Fruit fly (Drosophila melanogaster) whole organism, embryonic: Measurements from ENCODE around the gene CG7342.

ENCODE experiments used
- Abd-B ChIP-seq: fragments of 200-800 bp; sonication (Bioruptor generic); optimal IDR thresholded peaks from 2 replicates; lab custom pipeline; 2018; ENCODE audit warnings: missing biosample characterization, mild to moderate bottlenecking, missing genetic modification characterization, moderate library complexity
- B-H2 ChIP-seq: fragments of 200-800 bp; sonication (Bioruptor generic); optimal IDR thresholded peaks from 2 replicates; lab custom pipeline; 2018; ENCODE audit warnings: missing biosample characterization, mild to moderate bottlenecking, missing genetic modification characterization
- CG11247 ChIP-seq: fragments of 200-800 bp; sonication (Bioruptor generic); IDR thresholded peaks from 2 replicates; pipeline ENCODE4 v1.3.6; 2022; ENCODE audit warnings: missing biosample characterization, missing genetic modification characterization
- CG11504 ChIP-seq: fragments of 200-800 bp; sonication (Bioruptor generic); optimal IDR thresholded peaks from 3 replicates; lab custom pipeline; 2019; ENCODE audit warnings: missing biosample characterization, mild to moderate bottlenecking, missing genetic modification characterization, moderate library complexity
- CG12219 ChIP-seq: fragments of 200-800 bp; sonication (Bioruptor generic); optimal IDR thresholded peaks from 3 replicates; lab custom pipeline; 2018; ENCODE audit warnings: missing biosample characterization, mild to moderate bottlenecking, missing genetic modification characterization
- CG1233 ChIP-seq: fragments of 200-800 bp; sonication (Bioruptor generic); optimal IDR thresholded peaks from 4 replicates; lab custom pipeline; 2018; ENCODE audit warnings: missing biosample characterization, mild to moderate bottlenecking, missing genetic modification characterization
- CG12659 ChIP-seq: fragments of 200-800 bp; sonication (Bioruptor generic); optimal IDR thresholded peaks from 3 replicates; lab custom pipeline; 2017; ENCODE audit warnings: mild to moderate bottlenecking, missing biosample characterization, missing genetic modification reagents, missing genetic modification characterization
- CG13287 ChIP-seq: fragments of 200-800 bp; sonication (Bioruptor generic); IDR thresholded peaks from 2 replicates; pipeline ENCODE4 v1.3.6; 2022; ENCODE audit warnings: missing biosample characterization, missing genetic modification characterization; ENCODE audit not compliant: partially characterized antibody
- CG16815 ChIP-seq: fragments of 200-800 bp; sonication (Bioruptor generic); optimal IDR thresholded peaks from 3 replicates; lab custom pipeline; 2017; ENCODE audit warnings: missing biosample characterization, mild to moderate bottlenecking, missing genetic modification characterization
- CG2889 ChIP-seq: fragments of 200-800 bp; sonication (Bioruptor generic); IDR thresholded peaks from 3 replicates; pipeline ENCODE4 v1.3.6; 2022; ENCODE audit warnings: missing biosample characterization, missing genetic modification characterization
- CG30020 ChIP-seq: fragments of 200-800 bp; optimal IDR thresholded peaks from 2 replicates; lab custom pipeline; 2019; ENCODE audit warnings: missing biosample characterization, mild to moderate bottlenecking, missing genetic modification characterization, moderate library complexity
- CG30431 ChIP-seq: fragments of 200-800 bp; sonication (Bioruptor generic); optimal IDR thresholded peaks from 2 replicates; lab custom pipeline; 2017; ENCODE audit warnings: missing biosample characterization, missing genetic modification characterization
- CG34422 ChIP-seq: fragments of 200-800 bp; sonication (Bioruptor generic); IDR thresholded peaks from 3 replicates; pipeline ENCODE4 v1.3.6; 2022; ENCODE audit warnings: missing biosample characterization, missing genetic modification characterization
- CG5180 ChIP-seq: fragments of 200-800 bp; sonication (Bioruptor generic); optimal IDR thresholded peaks from 3 replicates; lab custom pipeline; 2017; ENCODE audit warnings: missing biosample characterization, missing genetic modification characterization, mild to moderate bottlenecking, moderate library complexity, missing genetic modification reagents
- CG8290 ChIP-seq, 3 experiments: fragments of 200-800 bp; sonication (Bioruptor generic); optimal IDR thresholded peaks; 2 replicates each; lab custom pipeline; 2016 to 2019; ENCODE audit warnings: missing biosample characterization in 3 of 3, missing genetic modification characterization in 3 of 3, mild to moderate bottlenecking in 2 of 3, moderate library complexity in 1 of 3
- CG8944 ChIP-seq: fragments of 200-800 bp; sonication (Bioruptor generic); optimal IDR thresholded peaks from 3 replicates; lab custom pipeline; 2016; ENCODE audit warnings: missing biosample characterization, missing genetic modification characterization
- Camta ChIP-seq: fragments of 200-800 bp; sonication (Bioruptor generic); optimal IDR thresholded peaks from 2 replicates; lab custom pipeline; 2016; ENCODE audit warnings: missing biosample characterization, missing genetic modification characterization
- CrebB ChIP-seq: fragments of 200-800 bp; sonication (Bioruptor generic); optimal IDR thresholded peaks from 3 replicates; lab custom pipeline; 2018; ENCODE audit warnings: missing biosample characterization, mild to moderate bottlenecking, missing genetic modification characterization
- D ChIP-seq, 2 experiments: fragments of 200-800 bp in 1 of 2; fragments of >200 bp in 1 of 2; sonication (Bioruptor generic) in 1 of 2; optimal IDR thresholded peaks; 2 replicates in 1 of 2; 3 replicates in 1 of 2; lab custom pipeline; 2017; ENCODE audit warnings: mild to moderate bottlenecking in 1 of 2, missing biosample characterization in 1 of 2, missing genetic modification characterization in 1 of 2, missing genetic modification reagents in 1 of 2
- Fer3 ChIP-seq: fragments of 200-800 bp; sonication (Bioruptor generic); optimal IDR thresholded peaks from 2 replicates; lab custom pipeline; 2018; ENCODE audit warnings: missing biosample characterization, mild to moderate bottlenecking, missing genetic modification characterization, moderate library complexity
- HLH54F ChIP-seq: fragments of 200-800 bp; sonication (Bioruptor generic); optimal IDR thresholded peaks from 3 replicates; lab custom pipeline; 2016; ENCODE audit warnings: missing biosample characterization, missing genetic modification characterization
- Lhr ChIP-seq: fragments of 200-800 bp; sonication (Bioruptor generic); optimal IDR thresholded peaks from 3 replicates; lab custom pipeline; 2017; ENCODE audit warnings: mild to moderate bottlenecking, missing biosample characterization, missing genetic modification reagents, missing genetic modification characterization
- Opbp ChIP-seq: fragments of 200-800 bp; sonication (Bioruptor generic); IDR thresholded peaks from 3 replicates; pipeline ENCODE4 v1.3.6; 2022; ENCODE audit warnings: missing biosample characterization, missing genetic modification characterization; ENCODE audit not compliant: partially characterized antibody
- Ravus ChIP-seq: fragments of 200-800 bp; sonication (Bioruptor generic); IDR thresholded peaks from 2 replicates; pipeline ENCODE4 v1.3.6; 2022; ENCODE audit warnings: missing biosample characterization, missing genetic modification characterization
- Scr ChIP-seq: fragments of 200-800 bp; sonication (Bioruptor generic); IDR thresholded peaks from 2 replicates; pipeline ENCODE4 v1.3.6; 2022; ENCODE audit warnings: missing biosample characterization, missing genetic modification characterization; ENCODE audit not compliant: partially characterized antibody
- YL-1 ChIP-seq: fragments of 200-800 bp; sonication (Bioruptor generic); optimal IDR thresholded peaks from 3 replicates; lab custom pipeline; 2017; ENCODE audit warnings: missing biosample characterization, mild to moderate bottlenecking, missing genetic modification characterization
- ara ChIP-seq: fragments of 200-800 bp; sonication (Bioruptor generic); IDR thresholded peaks from 2 replicates; pipeline ENCODE4 v1.3.6; 2022; ENCODE audit warnings: missing biosample characterization, missing genetic modification characterization
- bigmax ChIP-seq: fragments of 200-800 bp; sonication (Bioruptor generic); optimal IDR thresholded peaks from 2 replicates; lab custom pipeline; 2018; ENCODE audit warnings: missing biosample characterization, mild to moderate bottlenecking, missing genetic modification characterization
- crc ChIP-seq: fragments of 200-800 bp; sonication (Bioruptor generic); optimal IDR thresholded peaks from 2 replicates; lab custom pipeline; 2016; ENCODE audit warnings: missing biosample characterization, missing genetic modification characterization
- crol ChIP-seq: fragments of 200-800 bp; sonication (Bioruptor generic); IDR thresholded peaks from 2 replicates; pipeline ENCODE4 v1.3.6; 2022; ENCODE audit warnings: missing biosample characterization, missing genetic modification characterization
- dmrt11E ChIP-seq: fragments of 200-800 bp; sonication (Bioruptor generic); optimal IDR thresholded peaks from 3 replicates; lab custom pipeline; 2018; ENCODE audit warnings: missing biosample characterization, mild to moderate bottlenecking, missing genetic modification characterization, moderate library complexity
- emc ChIP-seq: fragments of 200-800 bp; sonication (Bioruptor generic); optimal IDR thresholded peaks from 2 replicates; lab custom pipeline; 2016; ENCODE audit warnings: missing biosample characterization, missing genetic modification characterization
- fd96Cb ChIP-seq: fragments of 200-800 bp; sonication (Bioruptor generic); optimal IDR thresholded peaks from 2 replicates; lab custom pipeline; 2018; ENCODE audit warnings: missing biosample characterization, mild to moderate bottlenecking, missing genetic modification characterization, moderate library complexity
- gcm ChIP-seq: fragments of 200-800 bp; sonication (Bioruptor generic); optimal IDR thresholded peaks from 2 replicates; lab custom pipeline; 2019; ENCODE audit warnings: missing biosample characterization, mild to moderate bottlenecking, missing genetic modification characterization, moderate library complexity
- hbn ChIP-seq: fragments of 200-800 bp; sonication (Bioruptor generic); IDR thresholded peaks from 2 replicates; pipeline ENCODE4 v1.3.6; 2022; ENCODE audit warnings: missing biosample characterization, missing genetic modification characterization; ENCODE audit not compliant: partially characterized antibody
- ken ChIP-seq: fragments of 200-800 bp; sonication (Bioruptor generic); IDR thresholded peaks from 3 replicates; pipeline ENCODE4 v1.3.6; 2022; ENCODE audit warnings: missing biosample characterization, missing genetic modification characterization
- knrl ChIP-seq: fragments of 200-800 bp; sonication (Bioruptor generic); IDR thresholded peaks from 3 replicates; pipeline ENCODE4 v1.3.6; 2022; ENCODE audit warnings: missing biosample characterization, missing genetic modification characterization; ENCODE audit not compliant: partially characterized antibody
- lbe ChIP-seq: fragments of 200-800 bp; sonication (Bioruptor generic); optimal IDR thresholded peaks from 2 replicates; lab custom pipeline; 2016; ENCODE audit warnings: missing biosample characterization, mild to moderate bottlenecking, missing genetic modification characterization
- pan ChIP-seq, 4 experiments: fragments of >200 bp in 3 of 4; fragments of 200-800 bp in 1 of 4; sonication (Bioruptor generic) in 1 of 4; optimal IDR thresholded peaks in 3 of 4; IDR thresholded peaks in 1 of 4; 2 replicates each; pipeline versions ENCODE4 v1.3.6 to Lab custom; 2017 to 2022; ENCODE audit warnings: missing biosample characterization in 2 of 4, missing genetic modification characterization in 2 of 4, mixed read lengths in 1 of 4
- phol ChIP-seq: fragments of 200-800 bp; sonication (Bioruptor generic); optimal IDR thresholded peaks from 3 replicates; lab custom pipeline; 2018; ENCODE audit warnings: missing biosample characterization, mild to moderate bottlenecking, missing genetic modification characterization, moderate library complexity
- prd ChIP-seq, 3 experiments: fragments of >200 bp in 2 of 3; fragments of 200-800 bp in 1 of 3; sonication (Bioruptor generic) in 1 of 3; optimal IDR thresholded peaks in 2 of 3; IDR thresholded peaks in 1 of 3; 2 replicates in 2 of 3; 3 replicates in 1 of 3; pipeline versions ENCODE4 v1.3.6 to Lab custom; 2017 to 2022; ENCODE audit warnings: missing biosample characterization in 1 of 3, missing genetic modification characterization in 1 of 3
- run ChIP-seq: fragments of 200-800 bp; sonication (Bioruptor generic); optimal IDR thresholded peaks from 3 replicates; lab custom pipeline; 2018; ENCODE audit warnings: missing biosample characterization, mild to moderate bottlenecking, missing genetic modification characterization
- slp2 ChIP-seq: fragments of 200-800 bp; sonication (Bioruptor generic); optimal IDR thresholded peaks from 2 replicates; lab custom pipeline; 2016; ENCODE audit warnings: missing biosample characterization, missing genetic modification characterization
- stc ChIP-seq: fragments of 200-800 bp; sonication (Bioruptor generic); IDR thresholded peaks from 2 replicates; pipeline ENCODE4 v1.3.6; 2022; ENCODE audit warnings: missing biosample characterization, missing genetic modification characterization
- sug ChIP-seq: fragments of 200-800 bp; optimal IDR thresholded peaks from 2 replicates; lab custom pipeline; 2019; ENCODE audit warnings: missing biosample characterization, mild to moderate bottlenecking, missing genetic modification characterization, moderate library complexity
- toy ChIP-seq: fragments of 200-800 bp; sonication (Bioruptor generic); IDR thresholded peaks from 2 replicates; pipeline ENCODE4 v1.3.6; 2022; ENCODE audit warnings: missing biosample characterization, missing genetic modification characterization
- unpg ChIP-seq: fragments of 200-800 bp; sonication (Bioruptor generic); optimal IDR thresholded peaks from 3 replicates; lab custom pipeline; 2018; ENCODE audit warnings: missing biosample characterization, mild to moderate bottlenecking, missing genetic modification characterization, moderate library complexity

Gene CG7342

dm6 chr3R:19642893-19643270 lies 39.7 kb downstream of the CG7342 start (continued):
- no peak for TF ChIP-seq run
- peak; percentile 80 for TF ChIP-seq CG13287 (GFP tag; lab: Robert Waterston, UW)
- TF ChIP-seq gcm (GFP tag; lab: Kevin White, UChicago), result no peak
- TF ChIP-seq fd96Cb (tag; lab: Kevin White, UChicago), result no peak
- TF ChIP-seq CG34422 (GFP tag; lab: Robert Waterston, UW), result 0 out of 3 replicates have a peak, but pooled peaks have one; percentile 7
- TF ChIP-seq Lhr (GFP tag; lab: Kevin White, UChicago), result peak; percentile 1
- peak; percentile 8 for TF ChIP-seq B-H2 (GFP tag; lab: Kevin White, UChicago)
- TF ChIP-seq Abd-B (GFP tag; lab: Kevin White, UChicago), result no peak
- TF ChIP-seq Opbp (GFP tag; lab: Robert Waterston, UW), result peak; percentile 74; the same call in 2 of the 3 replicates
- no peak for TF ChIP-seq HLH54F (GFP tag; lab: Kevin White, UChicago)
- no peak for TF ChIP-seq crol (GFP tag; lab: Robert Waterston, UW)
- peak; percentile 41 for TF ChIP-seq lbe
- no peak for TF ChIP-seq CG5180 (GFP tag; lab: Kevin White, UChicago)
- no peak for TF ChIP-seq CG11504 (tag; lab: Kevin White, UChicago)
- TF ChIP-seq slp2 (GFP tag; lab: Kevin White, UChicago), result no peak
- no peak for TF ChIP-seq pan (optimal IDR thresholded peaks at IDR 0.05; lab: Kevin White, UChicago)
- TF ChIP-seq pan (GFP tag; optimal IDR thresholded peaks at IDR 0.05 in 1 of 2, IDR thresholded peaks at IDR 0.05 in 1 of 2), result peak in 1 of 2 experiments; percentile 31
- no peak for TF ChIP-seq CG1233 (GFP tag; lab: Kevin White, UChicago)
- peak; percentile 77 for TF ChIP-seq Scr
- no peak for TF ChIP-seq ara (GFP tag; lab: Robert Waterston, UW)
- TF ChIP-seq hbn (GFP tag; lab: Robert Waterston, UW), result peak; percentile 70
- TF ChIP-seq emc (GFP tag; lab: Kevin White, UChicago), result no peak
- no peak for TF ChIP-seq CG16815 (GFP tag; lab: Kevin White, UChicago)
- no peak for TF ChIP-seq prd (optimal IDR thresholded peaks at IDR 0.05; lab: Kevin White, UChicago)
- no peak for TF ChIP-seq prd (GFP tag; IDR thresholded peaks at IDR 0.05; lab: Robert Waterston, UW)
- TF ChIP-seq ken (GFP tag; lab: Robert Waterston, UW), result no peak
- TF ChIP-seq Camta (GFP tag; lab: Kevin White, UChicago), result peak; percentile 11
- no peak for TF ChIP-seq CG8290 (GFP tag; optimal IDR thresholded peaks at IDR 0.05; lab: Kevin White, UChicago)
- TF ChIP-seq CG8290 (tag; optimal IDR thresholded peaks at IDR 0.05; lab: Kevin White, UChicago), result peak in 1 of 2 experiments; percentile 13
- TF ChIP-seq dmrt11E, result no peak
- peak; percentile 7 for TF ChIP-seq phol
- no peak for TF ChIP-seq Ravus
- TF ChIP-seq toy (GFP tag; lab: Robert Waterston, UW), result no peak
- no peak for TF ChIP-seq CG2889
- TF ChIP-seq CrebB (tag; lab: Kevin White, UChicago), result no peak
- no peak for TF ChIP-seq bigmax (GFP tag; lab: Kevin White, UChicago)
- TF ChIP-seq Fer3 (tag; lab: Kevin White, UChicago), result peak; percentile 25

dm6 chr3R:19644094-19644900 lies 41.1 kb downstream of the CG7342 start, which contains the start of gene Vha13:
Gene Vha13 (minus strand): TSS chr3R:19644386.
- TF ChIP-seq YL-1 (GFP tag; lab: Kevin White, UChicago) (peak; percentile 96), stc (GFP tag; lab: Robert Waterston, UW) (no peak), CG30020 (tag; lab: Kevin White, UChicago) (peak; percentile 15), crc (no peak), CG30431 (GFP tag; lab: Kevin White, UChicago) (no peak), CG11247 (GFP tag; lab: Robert Waterston, UW) (peak; percentile 76), unpg (no peak), CG12659 (GFP tag; lab: Kevin White, UChicago) (peak; percentile 56), sug (tag; lab: Kevin White, UChicago) (peak; percentile 28), CG8944 (peak; percentile 53), knrl (GFP tag; lab: Robert Waterston, UW) (peak; percentile 52), D (optimal IDR thresholded peaks at IDR 0.05; lab: Kevin White, UChicago) (no peak), D (GFP tag; optimal IDR thresholded peaks at IDR 0.05; lab: Kevin White, UChicago) (no peak), CG12219 (GFP tag; lab: Kevin White, UChicago) (peak; percentile 12)
